Worm (Caenorhabditis elegans): ENCODE measurements around the gene fbxa-67.

ce11 chrIII:946250-946725 lies 4.2 kb downstream of the fbxa-67 start, which contains the start of gene fbxa-60:
- no peak for TF ChIP-seq ama-1 (optimal IDR thresholded peaks at IDR 0.05)
- TF ChIP-seq gmeb-2 (tag; optimal IDR thresholded peaks at IDR 0.05) = no peak
- TF ChIP-seq fkh-10 (GFP tag; optimal IDR thresholded peaks at IDR 0.05) = no peak

Measured in whole organism, late embryonic.